Worm (Caenorhabditis elegans) whole organism, early embryonic: ENCODE results near the gene C24H11.5.

Experiments used
- B0310.2 ChIP-seq: sonication (generic microtip); optimal IDR thresholded peaks from 2 replicates; lab custom pipeline; 2016; ENCODE audit warnings: mild to moderate bottlenecking, missing genetic modification characterization, missing compliant biosample characterization
- F13C5.2 ChIP-seq: sonication (generic microtip); optimal IDR thresholded peaks from 2 replicates; lab custom pipeline; 2017; ENCODE audit warnings: mild to moderate bottlenecking, missing genetic modification characterization, inconsistent platforms, missing compliant biosample characterization
- aly-1 ChIP-seq: sonication (generic microtip); optimal IDR thresholded peaks from 2 replicates; lab custom pipeline; 2016; ENCODE audit warnings: missing genetic modification characterization, missing compliant biosample characterization
- ama-1 ChIP-seq: fragments of 150-350 bp; optimal IDR thresholded peaks from 2 replicates; lab custom pipeline; 2014
- ceh-13 ChIP-seq: fragments of 200-800 bp; sonication (Bioruptor generic); optimal IDR thresholded peaks from 2 replicates; lab custom pipeline; 2018; ENCODE audit warnings: mild to moderate bottlenecking, missing genetic modification characterization, missing compliant biosample characterization
- ceh-36 ChIP-seq: sonication (generic microtip); optimal IDR thresholded peaks from 2 replicates; lab custom pipeline; 2016; ENCODE audit warnings: missing genetic modification characterization, inconsistent platforms, missing compliant biosample characterization
- ets-7 ChIP-seq: sonication (generic microtip); optimal IDR thresholded peaks from 2 replicates; lab custom pipeline; 2016; ENCODE audit warnings: missing genotype, missing genetic modification characterization, missing compliant biosample characterization
- flt-1 ChIP-seq: fragments of 200-800 bp; sonication (Bioruptor generic); IDR thresholded peaks from 2 replicates; pipeline ENCODE4 v1.3.6; 2022; ENCODE audit warnings: missing genetic modification characterization, missing compliant biosample characterization
- hmbx-1 ChIP-seq: sonication (generic microtip); optimal IDR thresholded peaks from 2 replicates; lab custom pipeline; 2016; ENCODE audit warnings: mild to moderate bottlenecking, missing genetic modification characterization, missing compliant biosample characterization
- hmg-4 ChIP-seq: fragments of 200-800 bp; sonication (Bioruptor generic); optimal IDR thresholded peaks from 2 replicates; lab custom pipeline; 2018; ENCODE audit warnings: mild to moderate bottlenecking, missing genetic modification characterization, missing compliant biosample characterization
- hnd-1 ChIP-seq: sonication (generic microtip); optimal IDR thresholded peaks from 2 replicates; lab custom pipeline; 2016; ENCODE audit warnings: missing genetic modification characterization, missing compliant biosample characterization
- pes-1 ChIP-seq: fragments of 200-800 bp; sonication (Bioruptor generic); IDR thresholded peaks from 2 replicates; pipeline ENCODE4 v1.3.6; 2022; ENCODE audit warnings: missing genetic modification reagents, missing genetic modification characterization, missing compliant biosample characterization
- scrt-1 ChIP-seq: fragments of 200-800 bp; sonication (Bioruptor generic); IDR thresholded peaks from 2 replicates; pipeline ENCODE4 v1.3.6; 2022; ENCODE audit warnings: missing genetic modification characterization, missing compliant biosample characterization
- sea-1 ChIP-seq: fragments of 200-800 bp; sonication (Bioruptor generic); conservative IDR thresholded peaks from 2 replicates; pipeline ENCODE4 v1.3.6; 2022; ENCODE audit warnings: missing genetic modification characterization, missing compliant biosample characterization
- tbx-11 ChIP-seq: fragments of 200-800 bp; sonication (Bioruptor generic); IDR thresholded peaks from 2 replicates; pipeline ENCODE4 v1.3.6; 2022; ENCODE audit warnings: missing genetic modification characterization, missing compliant biosample characterization
- tbx-37 ChIP-seq: fragments of 200-800 bp; sonication (Bioruptor generic); conservative IDR thresholded peaks from 2 replicates; pipeline ENCODE4 v1.3.6; 2022; ENCODE audit warnings: missing genetic modification reagents, missing genetic modification characterization, missing compliant biosample characterization
- tra-4 ChIP-seq: sonication (generic microtip); optimal IDR thresholded peaks from 2 replicates; lab custom pipeline; 2017; ENCODE audit warnings: missing genetic modification characterization, missing compliant biosample characterization

Gene C24H11.5

ce11 chrIII:11806695-11807094 is 26.7 kb downstream of the C24H11.5 start, which contains the start of gene C18D11.7:
C18D11.7 (minus strand) TSS chrIII:11806795.
- no peak for TF ChIP-seq tra-4 (tag; lab: Kevin White, UChicago)
- no peak for TF ChIP-seq ets-7 (tag; lab: Kevin White, UChicago)
- no peak for TF ChIP-seq ama-1 (lab: Kevin White, UChicago)
- TF ChIP-seq hmg-4 = no peak

- TF ChIP-seq ets-7 (tag; lab: Kevin White, UChicago) (no peak), B0310.2 (tag; lab: Kevin White, UChicago) (no peak), tra-4 (tag; lab: Kevin White, UChicago) (no peak), hmbx-1 (no peak), hnd-1 (no peak), scrt-1 (GFP tag; lab: Robert Waterston, UW) (no peak), tbx-11 (GFP tag; lab: Robert Waterston, UW) (no peak), ama-1 (lab: Kevin White, UChicago) (no peak), flt-1 (no peak), aly-1 (tag; lab: Kevin White, UChicago) (no peak), ceh-36 (tag; lab: Kevin White, UChicago) (no peak), sea-1 (no peak), pes-1 (GFP tag; lab: Robert Waterston, UW) (no peak), F13C5.2 (tag; lab: Kevin White, UChicago) (no peak), ceh-13 (no peak)
Observed at ce11 chrIII:11807418-11807817, 27.4 kb downstream of the C24H11.5 start, which contains the start of gene C18D11.10. C18D11.10 (plus strand) TSS chrIII:11807718.

DNA sequence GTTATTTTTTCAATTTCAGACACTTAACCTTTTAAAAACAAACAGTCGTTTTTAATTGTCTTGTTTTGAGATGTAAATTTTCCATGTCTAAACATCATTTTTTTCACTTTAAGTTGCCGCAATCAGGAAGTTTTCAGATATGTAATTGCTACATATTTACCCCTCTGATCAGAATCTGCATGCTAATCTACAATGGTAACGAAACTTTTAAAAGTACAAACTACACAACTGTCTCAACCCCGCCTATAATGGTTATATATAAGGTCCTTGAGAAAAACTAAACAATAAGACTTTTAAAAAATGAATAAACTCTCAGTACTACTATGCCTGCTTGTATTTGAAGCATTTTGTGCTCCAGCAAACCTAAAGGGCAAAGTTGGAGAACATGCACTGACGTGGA is 28.8 kb downstream of the C24H11.5 start, which contains the start of gene C18D11.9:
C18D11.9 (plus strand) TSS at position 301 of the 400 bp plus-strand sequence.
- TF ChIP-seq B0310.2 (tag; lab: Kevin White, UChicago) = no peak
- no peak for TF ChIP-seq pes-1 (GFP tag; lab: Robert Waterston, UW)
- TF ChIP-seq hmbx-1 = no peak
- TF ChIP-seq tra-4 (tag; lab: Kevin White, UChicago) = no peak
- TF ChIP-seq tbx-11 (GFP tag; lab: Robert Waterston, UW) = no peak
- no peak for TF ChIP-seq hnd-1
- TF ChIP-seq flt-1 = no peak

- TF ChIP-seq scrt-1 (GFP tag; lab: Robert Waterston, UW) (no peak), ets-7 (tag; lab: Kevin White, UChicago) (no peak)
Observed at ce11 chrIII:11810447-11810846, 30.4 kb downstream of the C24H11.5 start, which contains the start of gene C18D11.6. C18D11.6 (plus strand) TSS chrIII:11810556.

- TF ChIP-seq hmg-4 = no peak
- no peak for TF ChIP-seq ama-1 (lab: Kevin White, UChicago)
- TF ChIP-seq F13C5.2 (tag; lab: Kevin White, UChicago) = no peak
- TF ChIP-seq scrt-1 (GFP tag; lab: Robert Waterston, UW) = no peak
- TF ChIP-seq tbx-11 (GFP tag; lab: Robert Waterston, UW) = no peak
- TF ChIP-seq sea-1 = no peak
- no peak for TF ChIP-seq hnd-1
- TF ChIP-seq ceh-13 = no peak
- TF ChIP-seq hmbx-1 = no peak
- no peak for TF ChIP-seq tra-4 (tag; lab: Kevin White, UChicago)
- no peak for TF ChIP-seq flt-1
- no peak for TF ChIP-seq ceh-36 (tag; lab: Kevin White, UChicago)
- TF ChIP-seq B0310.2 (tag; lab: Kevin White, UChicago) = no peak
- no peak for TF ChIP-seq ets-7 (tag; lab: Kevin White, UChicago)
Observed at ce11 chrIII:11811839-11812238, 31.8 kb downstream of the C24H11.5 start.

DNA sequence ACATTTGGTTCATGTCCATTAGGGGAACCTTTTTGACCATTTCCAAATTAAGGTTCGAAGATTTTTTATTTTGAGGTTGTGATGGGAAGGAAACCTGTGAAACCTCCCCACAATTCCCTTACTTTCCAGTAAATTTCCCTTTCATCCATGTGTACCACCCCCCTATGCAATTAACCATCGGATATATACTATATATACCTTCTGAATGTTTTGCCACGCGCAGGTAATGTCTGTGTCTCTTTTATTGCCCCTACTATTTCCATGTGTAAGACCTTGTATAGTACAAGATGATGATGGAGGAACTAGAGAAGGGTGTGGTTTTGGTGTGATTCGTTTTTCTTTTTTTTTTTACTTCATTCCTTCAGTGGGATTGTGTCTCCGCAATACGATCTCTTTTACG is 34.6 kb downstream of the C24H11.5 start:
- no peak for TF ChIP-seq ets-7 (tag; lab: Kevin White, UChicago)
- no peak for TF ChIP-seq B0310.2 (tag; lab: Kevin White, UChicago)
- TF ChIP-seq sea-1 = no peak
- no peak for TF ChIP-seq aly-1 (tag; lab: Kevin White, UChicago)
- no peak for TF ChIP-seq hmbx-1
- TF ChIP-seq flt-1 = no peak

DNA sequence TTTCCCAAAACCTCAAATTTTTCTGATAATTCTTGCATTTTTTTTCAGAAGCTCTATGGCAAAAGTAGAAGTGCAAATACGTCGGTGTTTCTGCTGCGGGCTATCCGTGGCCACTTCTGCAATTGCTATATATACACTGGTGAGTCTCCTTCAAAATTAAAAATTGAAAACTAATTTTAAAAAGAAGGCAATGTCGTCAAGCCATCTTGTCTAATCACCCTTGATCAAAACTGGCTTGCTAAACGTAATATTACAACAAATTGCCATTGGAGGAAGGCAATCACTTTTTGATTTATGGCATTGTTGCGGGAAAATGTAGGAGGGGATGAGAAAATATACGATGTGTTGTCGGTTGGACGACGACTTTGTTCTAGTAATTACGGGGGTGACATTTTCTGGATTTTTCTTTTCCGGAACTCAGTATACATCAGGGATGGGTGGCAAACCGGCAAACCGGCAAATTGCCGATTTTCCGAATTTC is 36.5 kb downstream of the C24H11.5 start, which contains the start of gene C18D11.1:
C18D11.1 (plus strand) TSS at position 51 of the 481 bp plus-strand sequence.
- TF ChIP-seq tbx-37 (no peak), tbx-11 (GFP tag; lab: Robert Waterston, UW) (no peak), ceh-13 (no peak), B0310.2 (tag; lab: Kevin White, UChicago) (no peak), scrt-1 (GFP tag; lab: Robert Waterston, UW) (no peak), aly-1 (tag; lab: Kevin White, UChicago) (no peak), hnd-1 (no peak), tra-4 (tag; lab: Kevin White, UChicago) (no peak), F13C5.2 (tag; lab: Kevin White, UChicago) (no peak), pes-1 (GFP tag; lab: Robert Waterston, UW) (no peak), hmbx-1 (no peak), sea-1 (no peak), ets-7 (tag; lab: Kevin White, UChicago) (no peak), hmg-4 (no peak)

ce11 chrIII:11817865-11818264 is 37.8 kb downstream of the C24H11.5 start:
- no peak for TF ChIP-seq ama-1 (lab: Kevin White, UChicago)
- TF ChIP-seq hmg-4 = no peak
- no peak for TF ChIP-seq tbx-11 (GFP tag; lab: Robert Waterston, UW)
- no peak for TF ChIP-seq hnd-1
- TF ChIP-seq hmbx-1 = no peak
- no peak for TF ChIP-seq sea-1
- TF ChIP-seq F13C5.2 (tag; lab: Kevin White, UChicago) = no peak
- TF ChIP-seq aly-1 (tag; lab: Kevin White, UChicago) = no peak
- TF ChIP-seq pes-1 (GFP tag; lab: Robert Waterston, UW) = no peak
